Worm (Caenorhabditis elegans): ENCODE results near the gene srlf-18.

DNA sequence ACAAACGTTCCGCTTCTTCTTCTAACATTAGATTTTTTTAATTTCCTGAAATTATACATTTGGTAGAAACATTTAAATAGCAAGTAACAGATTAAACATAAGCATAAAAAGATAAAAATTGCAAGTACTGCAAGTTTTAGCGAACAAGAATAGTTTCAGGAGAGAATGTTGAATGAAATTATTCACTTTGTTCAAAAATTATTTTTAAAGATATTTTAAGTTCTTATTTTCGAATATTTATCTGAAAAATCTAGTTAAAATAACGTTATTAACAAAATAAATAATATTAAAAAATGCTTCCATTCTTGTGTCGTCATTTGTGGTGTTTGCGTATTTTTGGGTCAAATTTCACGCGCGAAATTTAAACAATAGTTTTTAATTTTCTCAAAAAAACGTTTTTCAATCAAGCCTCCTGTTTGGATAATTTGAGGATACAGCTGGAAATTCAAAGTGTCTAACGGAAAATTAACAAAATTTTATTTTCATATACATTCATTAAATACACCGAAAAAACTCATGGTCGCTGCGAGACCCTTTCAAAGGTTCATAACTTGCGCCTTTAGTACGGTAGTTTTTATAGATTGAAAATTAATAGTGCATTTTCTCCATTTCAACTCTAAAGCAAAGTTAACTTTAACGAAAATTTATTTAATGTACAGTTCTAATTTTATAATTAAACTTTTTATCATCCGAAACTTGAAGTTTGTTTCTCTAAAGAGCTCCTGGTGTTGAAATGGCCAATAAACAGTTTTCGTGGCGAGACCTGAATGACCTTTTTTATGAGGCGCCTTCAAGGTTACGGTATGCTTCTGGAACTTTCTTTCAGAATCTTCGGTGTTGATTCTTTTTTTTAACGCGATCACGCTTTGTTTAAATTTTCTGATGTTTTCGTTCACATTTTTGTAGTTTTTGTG is 41.3 kb upstream of the srlf-18 start, which contains the start of gene skih-2:
- TF ChIP-seq pbrm-1 (GFP tag; IDR thresholded peaks at IDR 0.05) (no peak), mcd-1 (GFP tag; IDR thresholded peaks at IDR 0.05) (no peak)
